Worm (Caenorhabditis elegans): ENCODE results near the gene T04B2.3.

The T04B2.3 gene

DNA sequence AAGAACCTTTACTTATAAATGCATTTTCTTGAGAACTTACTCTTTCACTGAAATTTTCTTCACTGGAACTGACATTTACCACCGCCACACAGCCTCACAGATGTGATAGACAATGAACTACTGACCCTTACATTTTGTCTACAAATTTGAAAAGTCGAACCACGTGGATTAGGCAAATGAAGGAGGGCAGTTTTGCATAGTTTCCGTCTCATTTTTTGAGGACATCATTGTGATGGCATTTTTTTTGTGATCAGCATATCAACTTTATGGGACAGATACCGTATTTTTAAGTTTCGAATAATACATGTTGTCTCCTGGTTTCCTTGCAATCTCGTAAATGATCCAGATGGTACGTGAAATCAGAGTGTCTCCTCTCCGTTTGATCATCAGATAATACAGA, 25.3 kb downstream of the T04B2.3 start, which contains the start of gene W01B6.3:
W01B6.3 (minus strand) TSS at position 101 of the 400 bp plus-strand sequence.
- TF ChIP-seq ztf-4 (tag; optimal IDR thresholded peaks at IDR 0.05), result no peak
- TF ChIP-seq eor-1 (tag; optimal IDR thresholded peaks at IDR 0.05), result no peak
- no peak for TF ChIP-seq fkh-10 (GFP tag; optimal IDR thresholded peaks at IDR 0.05)
- TF ChIP-seq daf-12 (tag; optimal IDR thresholded peaks at IDR 0.05), result no peak
- TF ChIP-seq unc-62 (GFP tag; optimal IDR thresholded peaks at IDR 0.05), result no peak
- no peak for TF ChIP-seq tbx-2 (tag; optimal IDR thresholded peaks at IDR 0.05)
- no peak for TF ChIP-seq elt-2 (tag; optimal IDR thresholded peaks at IDR 0.05)
- no peak for TF ChIP-seq ZK546.5 (tag; optimal IDR thresholded peaks at IDR 0.05)

DNA sequence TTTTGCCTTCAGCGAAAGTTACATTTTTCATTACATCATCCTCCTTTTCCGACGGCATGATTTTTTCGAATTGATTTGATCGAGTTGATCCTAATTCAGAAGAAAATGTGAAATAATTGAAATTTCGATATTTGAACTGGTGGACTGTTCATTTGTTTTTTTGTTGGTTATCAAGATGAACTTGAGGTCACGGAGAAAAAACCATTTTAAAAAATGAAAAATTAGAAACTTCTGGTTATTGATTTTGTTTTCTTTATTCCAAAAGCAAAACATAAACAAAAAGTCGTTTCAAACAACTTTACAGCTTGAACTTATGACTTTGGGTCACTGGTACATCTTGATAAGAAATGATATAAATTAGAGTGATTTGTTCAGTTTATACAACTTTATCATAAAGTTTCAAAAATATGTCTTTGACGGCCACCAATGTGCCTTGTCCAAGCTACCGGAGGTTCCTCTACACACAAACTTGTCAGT, 27.9 kb downstream of the T04B2.3 start, which contains the start of the genes ttbk-4 and W01B6.4:
ttbk-4 (minus strand) TSS at position 101 of the 477 bp plus-strand sequence.
W01B6.4 (plus strand) TSS at position 427 of the 477 bp plus-strand sequence.
- no peak for TF ChIP-seq elt-2 (tag; optimal IDR thresholded peaks at IDR 0.05)
- no peak for TF ChIP-seq elt-1 (tag; optimal IDR thresholded peaks at IDR 0.05)
- no peak for TF ChIP-seq ZK546.5 (tag; optimal IDR thresholded peaks at IDR 0.05)
- no peak for TF ChIP-seq tbx-2 (tag; optimal IDR thresholded peaks at IDR 0.05)
- no peak for TF ChIP-seq pha-4 (tag; optimal IDR thresholded peaks at IDR 0.05)
- no peak for TF ChIP-seq ztf-4 (tag; optimal IDR thresholded peaks at IDR 0.05)
- TF ChIP-seq zag-1 (tag; optimal IDR thresholded peaks at IDR 0.05), result no peak
- no peak for TF ChIP-seq R02D3.7 (tag; optimal IDR thresholded peaks at IDR 0.05)
- no peak for TF ChIP-seq ceh-28 (tag; optimal IDR thresholded peaks at IDR 0.05)
- TF ChIP-seq fkh-10 (GFP tag; optimal IDR thresholded peaks at IDR 0.05), result no peak
- TF ChIP-seq nhr-23 (tag; optimal IDR thresholded peaks at IDR 0.05), result no peak
- TF ChIP-seq egl-27 (tag; optimal IDR thresholded peaks at IDR 0.05), result no peak
- no peak for TF ChIP-seq ceh-16 (tag; optimal IDR thresholded peaks at IDR 0.05)
- no peak for TF ChIP-seq nhr-12 (tag; optimal IDR thresholded peaks at IDR 0.05)
- no peak for TF ChIP-seq lin-15B (tag; optimal IDR thresholded peaks at IDR 0.05)

DNA sequence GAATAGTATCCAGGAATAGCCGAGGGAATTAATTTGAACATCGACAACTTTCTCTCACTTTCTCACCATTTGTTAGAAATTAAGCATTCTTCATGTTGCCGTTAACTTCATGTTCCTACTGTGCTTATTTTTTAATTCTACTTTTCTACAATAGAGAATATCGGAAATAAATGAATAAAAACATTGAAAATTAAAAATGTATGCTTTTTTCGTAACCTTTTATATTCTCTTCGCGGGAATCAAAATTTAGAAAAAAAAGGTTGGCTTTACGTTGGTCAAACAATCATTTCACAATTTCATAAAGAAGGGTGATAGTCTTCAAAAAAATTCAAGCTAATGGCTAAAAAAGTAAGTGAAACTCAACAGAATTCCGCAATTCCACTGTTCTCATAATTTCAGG, 28.7 kb downstream of the T04B2.3 start, which contains the start of gene W01B6.5:
W01B6.5 (plus strand) TSS at position 301 of the 400 bp plus-strand sequence.
- TF ChIP-seq lin-15B (tag; optimal IDR thresholded peaks at IDR 0.05) (no peak), snpc-4 (tag; optimal IDR thresholded peaks at IDR 0.05) (no peak), ztf-11 (tag; optimal IDR thresholded peaks at IDR 0.05) (no peak), hmg-11 (tag; optimal IDR thresholded peaks at IDR 0.05) (no peak), mdl-1 (tag; optimal IDR thresholded peaks at IDR 0.05) (no peak), sea-2 (GFP tag; optimal IDR thresholded peaks at IDR 0.05) (no peak), elt-3 (tag; optimal IDR thresholded peaks at IDR 0.05) (no peak), aly-2 (tag; optimal IDR thresholded peaks at IDR 0.05) (no peak), nhr-23 (tag; optimal IDR thresholded peaks at IDR 0.05) (no peak), zag-1 (tag; optimal IDR thresholded peaks at IDR 0.05) (no peak)

DNA sequence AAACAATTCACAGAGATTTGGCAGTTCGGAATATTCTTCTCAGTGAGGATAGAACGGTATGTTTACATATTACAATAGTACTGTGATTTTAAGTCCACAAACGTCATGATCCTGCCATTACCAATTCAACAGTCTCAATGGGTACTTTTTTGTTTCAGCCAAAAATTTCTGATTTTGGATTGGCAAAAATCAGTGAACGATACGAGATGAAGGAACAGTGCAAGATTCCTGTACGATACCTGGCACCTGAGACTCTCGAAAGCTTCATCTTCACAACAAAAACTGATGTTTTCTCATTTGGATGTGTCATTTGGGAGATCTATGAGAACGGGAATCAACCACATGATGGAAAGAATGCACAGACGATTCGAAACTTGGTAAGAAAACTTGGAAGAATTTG, 30.8 kb downstream of the T04B2.3 start:
- TF ChIP-seq tbx-2 (tag; optimal IDR thresholded peaks at IDR 0.05), result no peak
- TF ChIP-seq ama-1 (optimal IDR thresholded peaks at IDR 0.05), result no peak
- TF ChIP-seq ceh-28 (tag; optimal IDR thresholded peaks at IDR 0.05), result no peak
- TF ChIP-seq nhr-67 (tag; optimal IDR thresholded peaks at IDR 0.05), result no peak
- no peak for TF ChIP-seq mdl-1 (tag; optimal IDR thresholded peaks at IDR 0.05)
- TF ChIP-seq nhr-11 (tag; optimal IDR thresholded peaks at IDR 0.05), result no peak
- TF ChIP-seq ceh-16 (tag; optimal IDR thresholded peaks at IDR 0.05), result no peak
- no peak for TF ChIP-seq R02D3.7 (tag; optimal IDR thresholded peaks at IDR 0.05)
- TF ChIP-seq sea-2 (GFP tag; optimal IDR thresholded peaks at IDR 0.05), result no peak
- no peak for TF ChIP-seq ceh-9 (tag; optimal IDR thresholded peaks at IDR 0.05)
- no peak for TF ChIP-seq nfya-1 (tag; optimal IDR thresholded peaks at IDR 0.05; ENCODE audit: insufficient read depth)
- no peak for TF ChIP-seq nhr-76 (tag; optimal IDR thresholded peaks at IDR 0.05)
- no peak for TF ChIP-seq lsy-12 (tag; optimal IDR thresholded peaks at IDR 0.05)

DNA sequence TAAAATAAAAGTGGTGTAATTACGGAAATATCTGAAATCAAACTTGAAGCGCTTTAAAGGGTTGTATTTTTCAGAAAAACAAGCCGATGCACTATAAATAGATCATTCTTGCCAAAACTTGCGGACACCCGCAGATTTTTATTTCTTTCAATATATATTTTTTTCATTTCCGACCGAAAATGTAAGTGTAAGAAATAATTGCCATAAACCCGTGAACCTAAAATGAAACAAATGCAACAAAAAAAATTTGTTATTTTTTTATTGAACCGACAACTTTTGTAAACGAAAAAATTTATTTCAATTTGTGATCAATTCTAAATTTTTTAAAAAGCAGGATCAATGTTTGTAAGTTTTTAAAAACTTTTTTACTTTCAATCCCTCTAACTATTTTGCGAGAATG, 33.6 kb downstream of the T04B2.3 start, which contains the start of gene W01B6.6:
W01B6.6 (plus strand) TSS at position 301 of the 400 bp plus-strand sequence.
- no peak for TF ChIP-seq nhr-23 (tag; optimal IDR thresholded peaks at IDR 0.05)
- TF ChIP-seq lin-39 (tag; optimal IDR thresholded peaks at IDR 0.05), result no peak
- no peak for TF ChIP-seq elt-2 (tag; optimal IDR thresholded peaks at IDR 0.05)
- TF ChIP-seq R02D3.7 (tag; optimal IDR thresholded peaks at IDR 0.05), result no peak
- no peak for TF ChIP-seq eor-1 (tag; optimal IDR thresholded peaks at IDR 0.05)
- no peak for TF ChIP-seq skn-1 (tag; optimal IDR thresholded peaks at IDR 0.05)
- no peak for TF ChIP-seq egl-5 (tag; optimal IDR thresholded peaks at IDR 0.05)
- TF ChIP-seq nhr-77 (tag; optimal IDR thresholded peaks at IDR 0.05), result no peak
- TF ChIP-seq nhr-237 (tag; optimal IDR thresholded peaks at IDR 0.05), result no peak
- no peak for TF ChIP-seq pha-4 (tag; optimal IDR thresholded peaks at IDR 0.05)
- TF ChIP-seq elt-1 (tag; optimal IDR thresholded peaks at IDR 0.05), result no peak
- no peak for TF ChIP-seq nhr-28 (tag; optimal IDR thresholded peaks at IDR 0.05)
